Worm (Caenorhabditis elegans) whole organism, midembryonic: Measurements from ENCODE around the gene R10H10.3.

ENCODE experiments used
- flt-1 ChIP-seq: fragments of 200-800 bp; sonication (Bioruptor generic); IDR thresholded peaks from 2 replicates; pipeline ENCODE4 v1.3.6; 2022; ENCODE audit warnings: missing genetic modification characterization, missing compliant biosample characterization
- med-1 ChIP-seq: sonication (generic microtip); optimal IDR thresholded peaks from 2 replicates; lab custom pipeline; 2017; ENCODE audit warnings: missing genetic modification characterization, mild to moderate bottlenecking, missing compliant biosample characterization, antibody characterized with exemption, missing genetic modification reagents; ENCODE audit not compliant: insufficient read depth
- tab-1 ChIP-seq: fragments of 200-800 bp; sonication (Bioruptor generic); IDR thresholded peaks from 2 replicates; pipeline ENCODE4 v1.3.6; 2022; ENCODE audit warnings: missing genetic modification characterization, missing compliant biosample characterization
- ztf-23 ChIP-seq: fragments of 200-800 bp; sonication (Bioruptor generic); IDR thresholded peaks from 2 replicates; pipeline ENCODE4 v1.3.6; 2022; ENCODE audit warnings: missing genetic modification reagents, missing genetic modification characterization, missing compliant biosample characterization
- ztf-29 ChIP-seq: fragments of 200-800 bp; sonication (Bioruptor generic); IDR thresholded peaks from 2 replicates; pipeline ENCODE4 v1.3.6; 2022; ENCODE audit warnings: missing genetic modification reagents, missing genetic modification characterization, missing compliant biosample characterization

DNA sequence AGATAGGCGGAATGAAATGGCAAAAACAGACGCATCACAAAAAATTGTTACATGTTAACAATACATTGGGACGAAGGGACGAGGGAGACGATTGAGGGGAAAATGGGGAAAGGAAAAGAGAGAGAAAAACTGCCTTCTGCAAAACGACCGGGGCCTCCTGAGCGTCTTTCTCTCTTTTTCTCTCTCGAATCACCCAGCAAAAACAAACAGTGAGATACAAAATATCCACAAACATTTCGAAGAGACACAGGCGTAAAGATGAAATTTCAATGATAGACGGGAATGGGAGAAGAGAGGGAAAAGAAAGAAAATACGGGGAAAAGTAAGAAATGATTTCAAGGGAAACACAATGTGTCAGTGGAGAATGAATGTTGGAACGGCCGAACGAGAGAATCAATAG lies 42.3 kb upstream of the R10H10.3 start:
- TF ChIP-seq ztf-23 (GFP tag; lab: Robert Waterston, UW), result no peak
- no peak for TF ChIP-seq tab-1 (GFP tag; lab: Robert Waterston, UW)
- TF ChIP-seq med-1 (GFP tag; lab: Kevin White, UChicago), result no peak
- TF ChIP-seq flt-1 (GFP tag; lab: Robert Waterston, UW), result no peak
- TF ChIP-seq ztf-29 (GFP tag; lab: Robert Waterston, UW), result no peak
